Fruit fly (Drosophila melanogaster) whole organism, embryonic: Measurements from ENCODE around the gene CG12880.

Source experiments
- CG1024 ChIP-seq: fragments of 200-800 bp; sonication (Bioruptor generic); IDR thresholded peaks from 2 replicates; pipeline ENCODE4 v1.3.6; 2022; ENCODE audit warnings: missing biosample characterization, missing genetic modification characterization
- CG12071 ChIP-seq: fragments of 200-800 bp; sonication (Bioruptor generic); optimal IDR thresholded peaks from 3 replicates; lab custom pipeline; 2018; ENCODE audit warnings: missing biosample characterization, mild to moderate bottlenecking, missing genetic modification characterization
- CG12391 ChIP-seq: fragments of 200-800 bp; sonication (Bioruptor generic); optimal IDR thresholded peaks from 3 replicates; lab custom pipeline; 2018; ENCODE audit warnings: missing biosample characterization, mild to moderate bottlenecking, missing genetic modification characterization, moderate library complexity
- CG12942 ChIP-seq: fragments of 200-800 bp; sonication (Bioruptor generic); optimal IDR thresholded peaks from 3 replicates; lab custom pipeline; 2016; ENCODE audit warnings: missing biosample characterization, missing genetic modification characterization
- CG16863 ChIP-seq: fragments of 200-800 bp; sonication (Bioruptor generic); optimal IDR thresholded peaks from 3 replicates; lab custom pipeline; 2016; ENCODE audit warnings: missing biosample characterization, missing genetic modification characterization
- CG17186 ChIP-seq: fragments of 200-800 bp; sonication (Bioruptor generic); optimal IDR thresholded peaks from 3 replicates; lab custom pipeline; 2017; ENCODE audit warnings: missing biosample characterization, missing genetic modification reagents, missing genetic modification characterization
- CG17912 ChIP-seq: fragments of 200-800 bp; sonication (Bioruptor generic); optimal IDR thresholded peaks from 2 replicates; lab custom pipeline; 2018; ENCODE audit warnings: missing biosample characterization, mild to moderate bottlenecking, missing genetic modification characterization
- CG18262 ChIP-seq: fragments of 200-800 bp; optimal IDR thresholded peaks from 3 replicates; lab custom pipeline; 2019; ENCODE audit warnings: missing biosample characterization, mild to moderate bottlenecking, missing genetic modification characterization, moderate library complexity
- CG32772 ChIP-seq: fragments of 200-800 bp; sonication (Bioruptor generic); IDR thresholded peaks from 2 replicates; pipeline ENCODE4 v1.3.6; 2022; ENCODE audit warnings: missing biosample characterization, missing genetic modification characterization
- CG34224 ChIP-seq: fragments of 200-800 bp; sonication (Bioruptor generic); IDR thresholded peaks from 3 replicates; pipeline ENCODE4 v1.3.6; 2022; ENCODE audit warnings: missing biosample characterization, missing genetic modification characterization; ENCODE audit not compliant: partially characterized antibody
- CG6175 ChIP-seq: fragments of 200-800 bp; sonication (Bioruptor generic); IDR thresholded peaks from 3 replicates; pipeline ENCODE4 v1.3.6; 2022; ENCODE audit warnings: missing biosample characterization, missing genetic modification characterization
- CG7271 ChIP-seq: fragments of 200-800 bp; sonication (Bioruptor generic); optimal IDR thresholded peaks from 2 replicates; lab custom pipeline; 2018; ENCODE audit warnings: missing biosample characterization, mild to moderate bottlenecking, missing genetic modification characterization, moderate library complexity
- CG7556 ChIP-seq: fragments of 200-800 bp; sonication (Bioruptor generic); optimal IDR thresholded peaks from 2 replicates; lab custom pipeline; 2017; ENCODE audit warnings: missing biosample characterization, mild to moderate bottlenecking, missing genetic modification characterization
- CG8290 ChIP-seq, 3 experiments: fragments of 200-800 bp; sonication (Bioruptor generic); optimal IDR thresholded peaks; 2 replicates each; lab custom pipeline; 2016 to 2019; ENCODE audit warnings: missing biosample characterization in 3 of 3, missing genetic modification characterization in 3 of 3, mild to moderate bottlenecking in 2 of 3, moderate library complexity in 1 of 3
- Camta ChIP-seq: fragments of 200-800 bp; sonication (Bioruptor generic); optimal IDR thresholded peaks from 2 replicates; lab custom pipeline; 2016; ENCODE audit warnings: missing biosample characterization, missing genetic modification characterization
- D19A ChIP-seq: fragments of 200-800 bp; optimal IDR thresholded peaks from 3 replicates; lab custom pipeline; 2019; ENCODE audit warnings: missing biosample characterization, mild to moderate bottlenecking, missing genetic modification characterization, moderate library complexity
- Deaf1 ChIP-seq: fragments of 200-800 bp; optimal IDR thresholded peaks from 3 replicates; lab custom pipeline; 2019; ENCODE audit warnings: missing biosample characterization, mild to moderate bottlenecking, missing genetic modification characterization, moderate library complexity
- Dip2 ChIP-seq: fragments of 200-800 bp; sonication (Bioruptor generic); IDR thresholded peaks from 2 replicates; pipeline ENCODE4 v1.3.6; 2022; ENCODE audit warnings: missing biosample characterization, missing genetic modification characterization
- Dip3 ChIP-seq: fragments of 200-800 bp; sonication (Bioruptor generic); optimal IDR thresholded peaks from 3 replicates; lab custom pipeline; 2016; ENCODE audit warnings: missing biosample characterization, missing genetic modification characterization
- Dref ChIP-seq: fragments of 200-800 bp; sonication (Bioruptor generic); IDR thresholded peaks from 2 replicates; pipeline ENCODE4 v1.3.6; 2022; ENCODE audit warnings: missing biosample characterization, missing genetic modification characterization
- Eip74EF ChIP-seq, 2 experiments: fragments of 200-800 bp in 1 of 2; fragments of >200 bp in 1 of 2; sonication (Bioruptor generic) in 1 of 2; optimal IDR thresholded peaks; 2 replicates each; lab custom pipeline; 2017 to 2019; ENCODE audit warnings: missing biosample characterization in 2 of 2, missing genetic modification characterization in 2 of 2, mild to moderate bottlenecking in 1 of 2, moderate library complexity in 1 of 2
- Ets65A ChIP-seq: fragments of 200-800 bp; sonication (Bioruptor generic); peaks from one replicate; lab custom pipeline; 2016; ENCODE audit warnings: missing biosample characterization, missing genetic modification characterization
- Kr ChIP-seq: fragments of 200-800 bp; sonication (Bioruptor generic); optimal IDR thresholded peaks from 2 replicates; lab custom pipeline; 2017; ENCODE audit warnings: missing biosample characterization, mild to moderate bottlenecking, missing genetic modification characterization
- Ssrp ChIP-seq: fragments of 200-800 bp; sonication (Bioruptor generic); optimal IDR thresholded peaks from 2 replicates; lab custom pipeline; 2018; ENCODE audit warnings: missing biosample characterization, mild to moderate bottlenecking, missing genetic modification characterization, moderate library complexity
- TFAM ChIP-seq: fragments of 200-800 bp; sonication (Bioruptor generic); optimal IDR thresholded peaks from 2 replicates; lab custom pipeline; 2017; ENCODE audit warnings: missing biosample characterization, missing genetic modification characterization, inconsistent platforms
- Tbp ChIP-seq: fragments of >200 bp; optimal IDR thresholded peaks from 2 replicates; lab custom pipeline; 2018; ENCODE audit warnings: missing biosample characterization, missing genetic modification characterization
- Xbp1 ChIP-seq: fragments of 200-800 bp; sonication (Bioruptor generic); optimal IDR thresholded peaks from 3 replicates; lab custom pipeline; 2016; ENCODE audit warnings: missing biosample characterization, mild to moderate bottlenecking, missing genetic modification characterization
- abd-A ChIP-seq: fragments of 200-800 bp; sonication (Bioruptor generic); optimal IDR thresholded peaks from 3 replicates; lab custom pipeline; 2019; ENCODE audit warnings: missing biosample characterization, mild to moderate bottlenecking, missing genetic modification characterization, moderate library complexity
- dm ChIP-seq: fragments of 200-800 bp; sonication (Bioruptor generic); optimal IDR thresholded peaks from 3 replicates; lab custom pipeline; 2016; ENCODE audit warnings: missing biosample characterization, missing genetic modification characterization
- dpn ChIP-seq, 2 experiments: fragments of 200-800 bp; sonication (Bioruptor generic); optimal IDR thresholded peaks; 3 replicates each; lab custom pipeline; 2016; ENCODE audit warnings: missing biosample characterization in 2 of 2, missing genetic modification characterization in 2 of 2
- dysf ChIP-seq: fragments of 200-800 bp; sonication (Bioruptor generic); IDR thresholded peaks from 3 replicates; pipeline ENCODE4 v1.3.6; 2022; ENCODE audit warnings: missing biosample characterization, missing genetic modification characterization
- ems ChIP-seq: fragments of 200-800 bp; sonication (Bioruptor generic); optimal IDR thresholded peaks from 3 replicates; lab custom pipeline; 2016; ENCODE audit warnings: missing biosample characterization, missing genetic modification characterization
- eve ChIP-seq, 2 experiments: fragments of >200 bp; optimal IDR thresholded peaks; 2 replicates each; lab custom pipeline; 2017; ENCODE audit warnings: missing biosample characterization in 2 of 2, missing genetic modification characterization in 2 of 2
- fd64A ChIP-seq: fragments of 200-800 bp; sonication (Bioruptor generic); optimal IDR thresholded peaks from 3 replicates; lab custom pipeline; 2018; ENCODE audit warnings: missing biosample characterization, mild to moderate bottlenecking, missing genetic modification characterization
- hb ChIP-seq: fragments of 200-800 bp; sonication (Bioruptor generic); IDR thresholded peaks from 3 replicates; pipeline ENCODE4 v1.3.6; 2022; ENCODE audit warnings: missing biosample characterization, missing genetic modification characterization; ENCODE audit not compliant: partially characterized antibody
- her ChIP-seq: fragments of 200-800 bp; sonication (Bioruptor generic); optimal IDR thresholded peaks from 2 replicates; lab custom pipeline; 2016; ENCODE audit warnings: missing biosample characterization, missing genetic modification characterization
- inv ChIP-seq: fragments of 200-800 bp; sonication (Bioruptor generic); IDR thresholded peaks from 2 replicates; pipeline ENCODE4 v1.3.6; 2022; ENCODE audit warnings: missing biosample characterization, missing genetic modification characterization; ENCODE audit not compliant: partially characterized antibody
- ken ChIP-seq: fragments of 200-800 bp; sonication (Bioruptor generic); IDR thresholded peaks from 3 replicates; pipeline ENCODE4 v1.3.6; 2022; ENCODE audit warnings: missing biosample characterization, missing genetic modification characterization
- luna ChIP-seq: fragments of 200-800 bp; sonication (Bioruptor generic); optimal IDR thresholded peaks from 2 replicates; lab custom pipeline; 2016; ENCODE audit warnings: missing biosample characterization, missing genetic modification characterization
- odd ChIP-seq: fragments of 200-800 bp; sonication (Bioruptor generic); optimal IDR thresholded peaks from 2 replicates; lab custom pipeline; 2017; ENCODE audit warnings: missing biosample characterization, mild to moderate bottlenecking, missing genetic modification characterization
- otp ChIP-seq: fragments of 200-800 bp; sonication (Bioruptor generic); IDR thresholded peaks from 3 replicates; pipeline ENCODE4, ENCODE4 v1.3.6; 2022; ENCODE audit warnings: missing biosample characterization, missing genetic modification characterization
- peb ChIP-seq: fragments of 200-800 bp; sonication (Bioruptor generic); IDR thresholded peaks from 2 replicates; pipeline ENCODE4 v1.3.6; 2022; ENCODE audit warnings: missing biosample characterization, missing genetic modification characterization
- prd ChIP-seq, 3 experiments: fragments of >200 bp in 2 of 3; fragments of 200-800 bp in 1 of 3; sonication (Bioruptor generic) in 1 of 3; optimal IDR thresholded peaks in 2 of 3; IDR thresholded peaks in 1 of 3; 2 replicates in 2 of 3; 3 replicates in 1 of 3; pipeline versions ENCODE4 v1.3.6 to Lab custom; 2017 to 2022; ENCODE audit warnings: missing biosample characterization in 1 of 3, missing genetic modification characterization in 1 of 3
- sens-2 ChIP-seq: fragments of 200-800 bp; sonication (Bioruptor generic); IDR thresholded peaks from 2 replicates; pipeline ENCODE4 v1.3.6; 2022; ENCODE audit warnings: missing biosample characterization, missing genetic modification characterization
- sna ChIP-seq: fragments of 200-800 bp; sonication (Bioruptor generic); IDR thresholded peaks from 2 replicates; pipeline ENCODE4 v1.3.6; 2022; ENCODE audit warnings: missing biosample characterization, missing genetic modification characterization; ENCODE audit not compliant: partially characterized antibody
- sqz ChIP-seq: fragments of 200-800 bp; sonication (Bioruptor generic); optimal IDR thresholded peaks from 3 replicates; lab custom pipeline; 2018; ENCODE audit warnings: missing biosample characterization, mild to moderate bottlenecking, missing genetic modification characterization
- twi ChIP-seq: fragments of 200-800 bp; optimal IDR thresholded peaks from 2 replicates; lab custom pipeline; 2019; ENCODE audit warnings: missing biosample characterization, mild to moderate bottlenecking, missing genetic modification characterization, moderate library complexity

The CG12880 gene

DNA sequence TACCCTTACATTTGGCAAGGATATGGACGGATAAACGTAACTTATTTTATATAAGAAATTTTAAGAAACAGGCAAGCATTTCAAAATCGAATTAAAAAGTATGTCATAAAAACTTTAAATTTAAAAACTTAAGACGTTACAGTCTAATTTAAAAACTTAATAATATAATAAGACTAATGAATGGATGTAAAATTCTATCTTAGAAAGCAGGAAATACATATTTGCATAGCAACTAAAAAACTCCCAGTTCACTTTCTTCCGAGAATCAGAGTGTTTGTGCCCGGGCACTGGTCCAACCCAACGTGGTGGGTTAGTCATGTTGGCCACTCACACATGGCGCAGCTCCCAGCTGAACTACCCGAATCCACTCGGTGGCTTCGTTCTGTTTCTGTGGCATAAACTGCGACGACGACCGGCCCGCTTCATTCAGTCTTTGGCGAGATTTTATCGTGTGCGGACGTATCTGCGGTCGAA is at the start of gene CG12880:
Gene CG12880, plus strand, starts transcription at position 424 of the 474 bp plus-strand sequence.
- TF ChIP-seq D19A (tag; lab: Kevin White, UChicago), result peak; percentile 87
- no peak for TF ChIP-seq fd64A (GFP tag; lab: Kevin White, UChicago)
- peak; percentile 20 for TF ChIP-seq CG7556 (GFP tag; lab: Kevin White, UChicago)
- peak; percentile 64 for TF ChIP-seq Deaf1 (tag; lab: Kevin White, UChicago)
- no peak for TF ChIP-seq Dip2 (GFP tag; lab: Robert Waterston, UW)
- TF ChIP-seq Ets65A (GFP tag; lab: Kevin White, UChicago), result peak; percentile 3

DNA sequence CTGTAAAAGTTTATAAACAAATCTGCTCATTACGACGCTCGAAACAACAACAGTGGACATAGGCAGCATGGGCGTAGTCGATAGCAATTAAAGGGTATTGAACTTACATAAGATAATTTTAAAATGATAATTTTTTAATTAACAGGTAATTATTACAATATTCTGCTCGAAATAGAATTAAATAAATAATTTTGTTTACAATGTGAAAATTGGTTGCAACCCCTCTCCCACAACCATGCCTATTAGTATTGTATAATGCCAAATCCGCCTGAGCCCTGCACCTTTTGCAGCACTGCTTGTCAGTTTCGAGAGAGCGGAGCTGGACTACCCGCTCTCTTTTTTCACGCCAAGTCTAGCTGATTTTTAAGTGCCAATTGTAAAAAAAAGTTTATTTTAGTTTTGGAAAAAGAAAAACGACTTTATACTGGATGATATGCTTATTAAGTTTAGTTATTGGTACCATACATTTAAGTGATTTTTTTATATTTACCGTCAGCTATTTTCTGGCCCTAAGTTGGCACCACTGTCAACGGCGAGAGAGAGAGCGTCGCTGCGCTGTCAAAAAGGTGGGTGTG is 49.7 kb upstream of the CG12880 start, which contains the start of the genes CG5611 and Mtl:
Gene CG5611, minus strand, starts transcription at position 51 of the 575 bp plus-strand sequence.
Gene Mtl, plus strand, starts transcription at position 403 of the 575 bp plus-strand sequence.
- TF ChIP-seq CG12071, result peak; percentile 99
- TF ChIP-seq dpn (GFP tag; optimal IDR thresholded peaks at IDR 0.05; lab: Kevin White, UChicago), result peak; percentile 99 to 100
- TF ChIP-seq TFAM (GFP tag; lab: Kevin White, UChicago), result peak; percentile 95
- TF ChIP-seq her (GFP tag; lab: Kevin White, UChicago), result peak; percentile 83
- TF ChIP-seq Dref (GFP tag; lab: Robert Waterston, UW), result peak; percentile 59
- TF ChIP-seq prd (optimal IDR thresholded peaks at IDR 0.05; lab: Kevin White, UChicago), result no peak
- peak; percentile 100 for TF ChIP-seq prd (GFP tag; IDR thresholded peaks at IDR 0.05; lab: Robert Waterston, UW)
- peak; percentile 99 for TF ChIP-seq sens-2 (GFP tag; lab: Robert Waterston, UW)
- peak; percentile 100 for TF ChIP-seq peb (GFP tag; lab: Robert Waterston, UW)
- TF ChIP-seq luna (GFP tag; lab: Kevin White, UChicago), result peak; percentile 93
- peak; percentile 99 for TF ChIP-seq odd (GFP tag; lab: Kevin White, UChicago)
- peak; percentile 100 for TF ChIP-seq CG6175
- peak; percentile 95 for TF ChIP-seq CG17186 (GFP tag; lab: Kevin White, UChicago)
- peak; percentile 100 for TF ChIP-seq CG18262 (tag; lab: Kevin White, UChicago)
- TF ChIP-seq Dip3, result peak; percentile 98
- no peak for TF ChIP-seq hb (GFP tag; lab: Robert Waterston, UW)
- peak; percentile 100 for TF ChIP-seq CG12391 (tag; lab: Kevin White, UChicago)
- TF ChIP-seq CG32772 (GFP tag; lab: Robert Waterston, UW), result peak; percentile 100
- TF ChIP-seq Ssrp (tag; lab: Kevin White, UChicago), result peak; percentile 100
- peak; percentile 98 for TF ChIP-seq ems (GFP tag; lab: Kevin White, UChicago)
- no peak for TF ChIP-seq CG34224 (GFP tag; lab: Robert Waterston, UW)
- TF ChIP-seq CG12942 (GFP tag; lab: Kevin White, UChicago), result peak; percentile 100
- peak; percentile 77 for TF ChIP-seq Tbp (GFP tag; lab: Kevin White, UChicago)
- TF ChIP-seq Camta (GFP tag; lab: Kevin White, UChicago), result peak; percentile 99
- peak; percentile 96 for TF ChIP-seq dm (GFP tag; lab: Kevin White, UChicago)
- TF ChIP-seq CG17912, result peak; percentile 99
- TF ChIP-seq Eip74EF (GFP tag; optimal IDR thresholded peaks at IDR 0.05; lab: Kevin White, UChicago), result peak in 1 of 2 experiments; percentile 99
- TF ChIP-seq Xbp1 (GFP tag; lab: Kevin White, UChicago), result peak; percentile 100
- TF ChIP-seq CG8290 (GFP tag; optimal IDR thresholded peaks at IDR 0.05; lab: Kevin White, UChicago), result peak; percentile 99
- peak; percentile 97 to 99 for TF ChIP-seq CG8290 (tag; optimal IDR thresholded peaks at IDR 0.05; lab: Kevin White, UChicago)
- TF ChIP-seq dysf (GFP tag; lab: Robert Waterston, UW), result peak; percentile 100
- TF ChIP-seq abd-A (tag; lab: Kevin White, UChicago), result peak; percentile 97
- peak; percentile 100 for TF ChIP-seq otp (GFP tag; lab: Robert Waterston, UW)
- TF ChIP-seq ken (GFP tag; lab: Robert Waterston, UW), result peak; percentile 100
- TF ChIP-seq sna (GFP tag; lab: Robert Waterston, UW), result no peak
- peak; percentile 97 for TF ChIP-seq CG16863 (GFP tag; lab: Kevin White, UChicago)
- TF ChIP-seq CG7271 (tag; lab: Kevin White, UChicago), result peak; percentile 100
- peak; percentile 98 for TF ChIP-seq CG1024 (GFP tag; lab: Robert Waterston, UW)
- TF ChIP-seq Kr (GFP tag; lab: Kevin White, UChicago), result peak; percentile 80
- TF ChIP-seq eve (GFP tag; optimal IDR thresholded peaks at IDR 0.05; lab: Kevin White, UChicago), result peak in 1 of 2 experiments; percentile 52
- no peak for TF ChIP-seq inv (GFP tag; lab: Robert Waterston, UW)
- peak; percentile 99 for TF ChIP-seq sqz (GFP tag; lab: Kevin White, UChicago)
- TF ChIP-seq twi (tag; lab: Kevin White, UChicago), result peak; percentile 100
